Worm (Caenorhabditis elegans): ENCODE data around the gene cex-2.

DNA sequence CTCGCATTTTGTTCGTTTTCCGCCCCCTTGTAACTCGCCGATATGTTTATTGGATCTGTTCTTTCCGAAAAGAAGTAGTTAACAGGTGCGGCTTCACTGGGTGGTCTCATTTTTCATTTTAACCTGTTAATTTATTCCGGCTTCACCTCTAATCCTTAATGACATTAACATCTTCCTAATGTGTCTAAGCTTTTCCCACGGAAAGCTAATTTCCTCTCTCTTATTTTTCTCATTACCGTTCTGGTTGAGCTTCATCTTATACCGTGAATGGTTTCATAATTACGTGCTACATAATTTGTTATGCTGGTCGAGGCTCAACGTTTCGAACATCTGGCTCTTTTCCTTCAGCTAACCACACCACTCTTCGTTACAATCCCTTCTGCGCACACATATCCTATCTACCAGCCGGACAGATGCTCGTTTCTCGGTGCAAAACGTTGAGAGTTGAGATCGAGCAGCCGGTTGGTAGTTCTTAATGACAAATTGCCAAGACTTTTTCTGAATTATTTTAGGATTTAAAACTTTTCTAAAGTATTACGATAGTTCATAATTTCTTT is 25.8 kb downstream of the cex-2 start:
- TF ChIP-seq ceh-82 (tag; optimal IDR thresholded peaks at IDR 0.05) (no peak), D1046.2 (GFP tag; IDR thresholded peaks at IDR 0.05) (no peak), mdt-29 (GFP tag; IDR thresholded peaks at IDR 0.05) (no peak), nhr-237 (tag; optimal IDR thresholded peaks at IDR 0.05) (no peak), lir-3 (tag; optimal IDR thresholded peaks at IDR 0.05) (no peak), nhr-76 (tag; optimal IDR thresholded peaks at IDR 0.05) (no peak)

Measured in whole organism, L4 larva.